Worm (Caenorhabditis elegans) whole organism, young adult: ENCODE results near the gene unc-5.
"Not testable (repeated sequence)": the region's sequence is repeated elsewhere in the genome, so short reads cannot be mapped to it uniquely, and the experiment has no call there.

Source experiments
- B0261.1 ChIP-seq: sonication (generic microtip); optimal IDR thresholded peaks from 2 replicates; lab custom pipeline; 2016; ENCODE audit warnings: mild to moderate bottlenecking, missing genetic modification characterization, moderate library complexity, missing compliant biosample characterization
- B0336.3 ChIP-seq: fragments of 200-800 bp; sonication (Bioruptor generic); IDR thresholded peaks from 2 replicates; pipeline ENCODE4 v1.3.6; 2022; ENCODE audit warnings: missing genetic modification characterization, missing compliant biosample characterization
- D2030.7 ChIP-seq: fragments of 200-800 bp; sonication (Bioruptor generic); IDR thresholded peaks from 2 replicates; pipeline ENCODE4 v1.3.6; 2022; ENCODE audit warnings: missing genetic modification reagents, missing genetic modification characterization, missing compliant biosample characterization
- K11D2.4 ChIP-seq: fragments of 200-800 bp; sonication (Bioruptor generic); IDR thresholded peaks from 2 replicates; pipeline ENCODE4 v1.3.6; 2022; ENCODE audit warnings: missing genetic modification reagents, missing genetic modification characterization, missing compliant biosample characterization
- Y53G8AR.9 ChIP-seq: fragments of 200-800 bp; sonication (Bioruptor generic); conservative IDR thresholded peaks from 2 replicates; pipeline ENCODE4 v1.3.6; 2022; ENCODE audit warnings: missing genetic modification reagents, missing genetic modification characterization, missing compliant biosample characterization
- ZK185.1 ChIP-seq: sonication (generic microtip); optimal IDR thresholded peaks from 2 replicates; lab custom pipeline; 2016; ENCODE audit warnings: mild to moderate bottlenecking, missing genetic modification characterization, missing compliant biosample characterization; ENCODE audit not compliant: poor library complexity, severe bottlenecking
- attf-3 ChIP-seq: fragments of 200-800 bp; sonication (Bioruptor generic); conservative IDR thresholded peaks from 2 replicates; pipeline ENCODE4 v1.3.6; 2022; ENCODE audit warnings: missing genetic modification reagents, missing genetic modification characterization, missing compliant biosample characterization
- attf-5 ChIP-seq: fragments of 200-800 bp; sonication (Bioruptor generic); optimal IDR thresholded peaks from 2 replicates; lab custom pipeline; 2018; ENCODE audit warnings: mild to moderate bottlenecking, missing genetic modification characterization, missing compliant biosample characterization
- bed-1 ChIP-seq: fragments of 200-800 bp; sonication (Bioruptor generic); IDR thresholded peaks from 2 replicates; pipeline ENCODE4 v1.3.6; 2022; ENCODE audit warnings: missing genetic modification reagents, missing genetic modification characterization, missing compliant biosample characterization
- ccch-3 ChIP-seq: fragments of 200-800 bp; sonication (Bioruptor generic); optimal IDR thresholded peaks from 2 replicates; lab custom pipeline; 2018; ENCODE audit warnings: mild to moderate bottlenecking, missing genetic modification characterization, missing compliant biosample characterization
- cebp-2 ChIP-seq: fragments of 200-800 bp; sonication (Bioruptor generic); IDR thresholded peaks from 2 replicates; pipeline ENCODE4 v1.3.6; 2022; ENCODE audit warnings: missing genetic modification characterization, missing compliant biosample characterization
- ceh-79 ChIP-seq: sonication (generic microtip); optimal IDR thresholded peaks from 2 replicates; lab custom pipeline; 2017; ENCODE audit warnings: mild to moderate bottlenecking, missing genetic modification characterization, missing compliant biosample characterization
- ceh-91 ChIP-seq: fragments of 200-800 bp; sonication (Bioruptor generic); IDR thresholded peaks from 2 replicates; pipeline ENCODE4 v1.3.6; 2022; ENCODE audit warnings: missing genetic modification reagents, missing genetic modification characterization, missing compliant biosample characterization
- dox-1 ChIP-seq: fragments of 200-800 bp; sonication (Bioruptor generic); IDR thresholded peaks from 2 replicates; pipeline ENCODE4 v1.3.6; 2022; ENCODE audit warnings: missing genetic modification reagents, missing genetic modification characterization, missing compliant biosample characterization
- dpl-1 ChIP-seq: fragments of 150-350 bp; optimal IDR thresholded peaks from 2 replicates; lab custom pipeline; 2014; ENCODE audit warnings: missing biosample characterization, missing genetic modification reagents, missing genetic modification characterization
- gei-17 ChIP-seq: fragments of 200-800 bp; sonication (Bioruptor generic); optimal IDR thresholded peaks from 2 replicates; lab custom pipeline; 2018; ENCODE audit warnings: mild to moderate bottlenecking, missing genetic modification characterization, missing compliant biosample characterization
- hlh-12 ChIP-seq: sonication (generic microtip); optimal IDR thresholded peaks from 2 replicates; lab custom pipeline; 2016; ENCODE audit warnings: missing genetic modification characterization, missing compliant biosample characterization
- lin-40 ChIP-seq: sonication (generic microtip); optimal IDR thresholded peaks from 2 replicates; lab custom pipeline; 2016; ENCODE audit warnings: missing genetic modification characterization, mild to moderate bottlenecking, missing compliant biosample characterization, missing genotype, missing genetic modification reagents
- lsy-27 ChIP-seq: sonication (generic microtip); optimal IDR thresholded peaks from 2 replicates; lab custom pipeline; 2017; ENCODE audit warnings: missing genetic modification characterization, mild to moderate bottlenecking, missing compliant biosample characterization, antibody characterized with exemption, missing genotype, borderline replicate concordance; ENCODE audit not compliant: insufficient read depth
- mes-4 ChIP-seq: sonication (generic microtip); optimal IDR thresholded peaks from 2 replicates; lab custom pipeline; 2016; ENCODE audit warnings: missing genotype, missing genetic modification characterization, missing compliant biosample characterization
- nfyb-1 ChIP-seq: fragments of 200-800 bp; sonication (Bioruptor generic); IDR thresholded peaks from 2 replicates; pipeline ENCODE4 v1.3.6; 2022; ENCODE audit warnings: missing genetic modification reagents, missing genetic modification characterization, missing compliant biosample characterization
- nhr-120 ChIP-seq: fragments of 200-800 bp; sonication (Bioruptor generic); IDR thresholded peaks from 2 replicates; pipeline ENCODE4 v1.3.6; 2022; ENCODE audit warnings: missing genetic modification characterization, missing compliant biosample characterization
- nhr-179 ChIP-seq: sonication (generic microtip); optimal IDR thresholded peaks from 2 replicates; lab custom pipeline; 2016; ENCODE audit warnings: mild to moderate bottlenecking, missing genetic modification characterization, missing compliant biosample characterization
- pbrm-1 ChIP-seq: fragments of 200-800 bp; sonication (Bioruptor generic); IDR thresholded peaks from 2 replicates; pipeline ENCODE4 v1.3.6; 2022; ENCODE audit warnings: missing genetic modification reagents, missing genetic modification characterization, missing compliant biosample characterization
- sdz-38 ChIP-seq: sonication (generic microtip); optimal IDR thresholded peaks from 2 replicates; lab custom pipeline; 2016; ENCODE audit warnings: missing genotype, missing genetic modification characterization, missing compliant biosample characterization
- snpc-1.1 ChIP-seq: sonication (generic microtip); optimal IDR thresholded peaks from 2 replicates; lab custom pipeline; 2017; ENCODE audit warnings: missing genetic modification characterization, mild to moderate bottlenecking, missing compliant biosample characterization, antibody characterized with exemption, moderate library complexity, missing genotype, missing genetic modification reagents; ENCODE audit not compliant: insufficient read depth
- snpc-4 ChIP-seq, 5 experiments: fragments of 150-350 bp in 1 of 5; sonication (generic microtip) in 4 of 5; optimal IDR thresholded peaks; 2 replicates each; lab custom pipeline; 2014 to 2018; ENCODE audit warnings: missing genetic modification characterization in 5 of 5, missing biosample characterization in 3 of 5, antibody characterized with exemption in 2 of 5, mild to moderate bottlenecking in 2 of 5, missing compliant biosample characterization in 2 of 5, missing genotype in 2 of 5, moderate library complexity in 2 of 5, missing genetic modification reagents in 1 of 5
- tbp1 ChIP-seq: fragments of 200-800 bp; sonication (Bioruptor generic); optimal IDR thresholded peaks from 2 replicates; lab custom pipeline; 2018; ENCODE audit warnings: mild to moderate bottlenecking, missing genetic modification characterization, missing compliant biosample characterization
- unc-130 ChIP-seq: sonication (generic microtip); optimal IDR thresholded peaks from 2 replicates; lab custom pipeline; 2016; ENCODE audit warnings: missing genetic modification reagents, missing genetic modification characterization, missing compliant biosample characterization
- ztf-28 ChIP-seq: fragments of 200-800 bp; sonication (Bioruptor generic); IDR thresholded peaks from 2 replicates; pipeline ENCODE4 v1.3.6; 2022; ENCODE audit warnings: missing genetic modification reagents, missing genetic modification characterization, missing compliant biosample characterization

unc-5 gene

ce11 chrIV:5462820-5463219, 65.3 kb downstream of the unc-5 start:
- TF ChIP-seq nhr-120 (no peak), nhr-179 (tag; lab: Kevin White, UChicago) (no peak), sdz-38 (tag; lab: Kevin White, UChicago) (no peak), pbrm-1 (GFP tag; lab: Robert Waterston, UW) (no peak), tbp1 (GFP tag; lab: Kevin White, UChicago) (no peak), dpl-1 (GFP tag; lab: Kevin White, UChicago) (no peak), B0336.3 (GFP tag; lab: Robert Waterston, UW) (no peak), mes-4 (tag; lab: Kevin White, UChicago) (no peak), gei-17 (GFP tag; lab: Kevin White, UChicago) (no peak), ztf-28 (GFP tag; lab: Robert Waterston, UW) (no peak), ceh-79 (tag; lab: Kevin White, UChicago) (no peak), dox-1 (GFP tag; lab: Robert Waterston, UW) (no peak), B0261.1 (no peak)

DNA sequence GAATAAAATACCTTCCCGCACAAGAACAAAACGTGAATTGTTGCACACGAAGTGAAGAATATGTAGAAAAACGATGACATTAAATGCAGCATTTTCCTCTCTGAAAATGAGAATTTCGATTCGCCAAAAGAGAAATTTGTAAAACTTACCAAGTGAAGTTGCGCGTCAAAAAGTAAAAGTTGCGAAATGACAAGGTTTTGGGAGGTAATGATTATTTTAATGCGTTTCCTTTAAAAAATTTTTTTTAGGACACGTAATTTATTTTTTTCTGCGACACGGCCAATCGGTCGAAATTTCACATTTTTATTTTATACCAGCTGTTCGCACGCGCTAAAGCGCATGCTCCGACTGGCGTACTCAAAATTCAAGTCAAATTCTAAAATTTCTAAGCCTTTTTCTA, 72.1 kb downstream of the unc-5 start, which contains the start of gene Y4C6A.3:
Gene Y4C6A.3 (minus strand): TSS at position 101 of the 400 bp plus-strand sequence.
- TF ChIP-seq D2030.7, nfyb-1, ceh-91 (GFP tag; lab: Robert Waterston, UW): not testable (repeated sequence)
- TF ChIP-seq, all 124 proteins: peak for 0; not testable (repeated sequence) for 124

DNA sequence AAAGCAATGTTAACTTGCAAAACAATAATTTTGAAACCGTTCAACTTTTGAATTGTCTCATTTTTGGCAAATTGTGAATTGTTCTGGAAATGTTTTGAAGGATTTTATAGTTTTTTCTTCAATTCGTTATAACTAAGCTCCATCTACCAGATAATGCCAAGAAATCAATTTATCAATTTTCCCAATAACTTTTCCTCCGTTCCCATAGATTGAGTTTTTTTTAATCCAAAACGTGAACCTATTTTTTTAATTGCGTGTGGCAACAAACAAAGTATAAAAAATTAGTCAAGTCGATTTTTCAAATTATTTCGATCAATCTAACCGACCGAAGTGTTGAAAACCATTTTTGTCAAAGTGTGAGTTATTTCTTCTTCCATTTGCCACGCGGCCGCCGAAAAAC, 75.5 kb downstream of the unc-5 start, which contains the start of gene Y4C6A.4:
Gene Y4C6A.4 (plus strand): TSS at position 301 of the 400 bp plus-strand sequence.
- TF ChIP-seq K11D2.4 (GFP tag; lab: Robert Waterston, UW) (no peak), ccch-3 (GFP tag; lab: Kevin White, UChicago) (no peak), snpc-1.1 (no peak), gei-17 (GFP tag; lab: Kevin White, UChicago) (no peak), lin-40 (tag; lab: Kevin White, UChicago) (no peak), ZK185.1 (tag; lab: Kevin White, UChicago) (no peak), attf-5 (GFP tag; lab: Kevin White, UChicago) (no peak), nhr-120 (no peak), attf-3 (no peak), lsy-27 (no peak), hlh-12 (tag; lab: Kevin White, UChicago) (no peak), unc-130 (GFP tag; lab: Kevin White, UChicago) (no peak), bed-1 (GFP tag; lab: Robert Waterston, UW) (no peak), Y53G8AR.9 (GFP tag; lab: Robert Waterston, UW) (no peak), cebp-2 (GFP tag; lab: Robert Waterston, UW) (no peak), snpc-4 (GFP tag; optimal IDR thresholded peaks at IDR 0.05; lab: Kevin White, UChicago) (no peak), snpc-4 (tag; optimal IDR thresholded peaks at IDR 0.05; lab: Kevin White, UChicago) (no peak)
